Worm (Caenorhabditis elegans) whole organism, L4/young adult: ENCODE measurements around the gene grl-30.

Experiments
- W03F9.2 ChIP-seq: fragments of 150-350 bp; optimal IDR thresholded peaks from 2 replicates; lab custom pipeline; 2014; ENCODE audit warnings: missing biosample characterization, missing genetic modification characterization
- dao-5 ChIP-seq: sonication (generic microtip); optimal IDR thresholded peaks from 2 replicates; lab custom pipeline; 2016; ENCODE audit warnings: missing genotype, missing genetic modification characterization, moderate library complexity, missing compliant biosample characterization
- him-1 ChIP-seq: sonication (generic microtip); optimal IDR thresholded peaks from 2 replicates; lab custom pipeline; 2016; ENCODE audit warnings: missing genotype, missing genetic modification reagents, missing genetic modification characterization, missing compliant biosample characterization

DNA sequence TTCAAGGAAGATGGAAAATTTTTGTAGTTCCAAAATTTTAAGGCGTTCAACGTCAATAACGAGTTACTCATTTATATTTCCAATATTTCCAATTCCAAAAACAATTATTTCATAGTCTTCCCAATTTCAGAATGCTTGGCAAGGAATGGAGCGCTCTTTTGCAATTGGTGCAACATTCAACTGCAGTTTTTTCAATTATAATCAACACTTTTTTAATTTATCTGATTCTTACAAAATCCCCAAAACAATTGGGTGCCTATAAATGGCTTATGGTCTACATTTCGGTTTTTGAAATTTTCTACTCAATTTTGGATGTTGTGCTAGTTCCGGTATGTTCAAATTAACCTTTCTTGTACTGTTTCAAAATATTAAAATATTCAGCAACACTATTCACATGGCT lies 48.4 kb upstream of the grl-30 start, which contains the start of gene str-225:
- no peak for TF ChIP-seq him-1
- no peak for TF ChIP-seq dao-5 (tag; lab: Kevin White, UChicago)
- no peak for TF ChIP-seq W03F9.2 (tag; lab: Kevin White, UChicago)
